Worm (Caenorhabditis elegans) whole organism, L3 larva: ENCODE measurements around the gene mrps-26.

Source experiments
- aly-2 ChIP-seq: fragments of 150-350 bp; optimal IDR thresholded peaks from 2 replicates; lab custom pipeline; 2014; ENCODE audit warnings: missing biosample characterization, missing genetic modification characterization
- fkh-2 ChIP-seq: fragments of 150-350 bp; optimal IDR thresholded peaks from 2 replicates; lab custom pipeline; 2014; ENCODE audit warnings: missing biosample characterization, missing genetic modification reagents, missing genetic modification characterization
- mdl-1 ChIP-seq: fragments of 150-350 bp; optimal IDR thresholded peaks from 2 replicates; lab custom pipeline; 2014; ENCODE audit warnings: missing biosample characterization, missing genetic modification characterization
- nhr-237 ChIP-seq: fragments of 150-350 bp; optimal IDR thresholded peaks from 2 replicates; lab custom pipeline; 2014; ENCODE audit warnings: missing biosample characterization, missing genetic modification characterization
- nhr-76 ChIP-seq: fragments of 150-350 bp; sonication (generic microtip); optimal IDR thresholded peaks from 5 replicates; lab custom pipeline; 2014; ENCODE audit warnings: missing biosample characterization, missing genetic modification characterization
- tbx-2 ChIP-seq: sonication (generic microtip); optimal IDR thresholded peaks from 2 replicates; lab custom pipeline; 2016; ENCODE audit warnings: mild to moderate bottlenecking, missing genetic modification characterization, missing compliant biosample characterization

- no peak for TF ChIP-seq nhr-76
- no peak for TF ChIP-seq aly-2 (tag; lab: Kevin White, UChicago)
- no peak for TF ChIP-seq fkh-2 (tag; lab: Kevin White, UChicago)
- no peak for TF ChIP-seq nhr-237 (tag; lab: Kevin White, UChicago)
- TF ChIP-seq tbx-2 (tag; lab: Kevin White, UChicago): no peak
- no peak for TF ChIP-seq mdl-1
These were observed 35.4 kb downstream of the mrps-26 start, which contains the start of gene ZC395.4 for ce11 chrIII:5269814-5270213.
